Fruit fly (Drosophila melanogaster) whole organism, embryonic: ENCODE data around the gene Rbcn-3B.

Experiments
- B-H2 ChIP-seq: fragments of 200-800 bp; sonication (Bioruptor generic); optimal IDR thresholded peaks from 2 replicates; lab custom pipeline; 2018; ENCODE audit warnings: missing biosample characterization, mild to moderate bottlenecking, missing genetic modification characterization
- CG12104 ChIP-seq: fragments of 200-800 bp; sonication (Bioruptor generic); optimal IDR thresholded peaks from 3 replicates; lab custom pipeline; 2016; ENCODE audit warnings: missing biosample characterization, missing genetic modification characterization
- CG12391 ChIP-seq: fragments of 200-800 bp; sonication (Bioruptor generic); optimal IDR thresholded peaks from 3 replicates; lab custom pipeline; 2018; ENCODE audit warnings: missing biosample characterization, mild to moderate bottlenecking, missing genetic modification characterization, moderate library complexity
- CG12769 ChIP-seq: fragments of 200-800 bp; sonication (Bioruptor generic); optimal IDR thresholded peaks from 2 replicates; lab custom pipeline; 2019; ENCODE audit warnings: missing biosample characterization, mild to moderate bottlenecking, missing genetic modification characterization, moderate library complexity
- CG12942 ChIP-seq: fragments of 200-800 bp; sonication (Bioruptor generic); optimal IDR thresholded peaks from 3 replicates; lab custom pipeline; 2016; ENCODE audit warnings: missing biosample characterization, missing genetic modification characterization
- CG14710 ChIP-seq: fragments of 200-800 bp; sonication (Bioruptor generic); optimal IDR thresholded peaks from 3 replicates; lab custom pipeline; 2019; ENCODE audit warnings: missing biosample characterization, mild to moderate bottlenecking, missing genetic modification characterization, moderate library complexity
- CG15073 ChIP-seq: fragments of 200-800 bp; sonication (Bioruptor generic); optimal IDR thresholded peaks from 2 replicates; lab custom pipeline; 2016; ENCODE audit warnings: missing biosample characterization, missing genetic modification characterization
- CG15601 ChIP-seq: fragments of 200-800 bp; sonication (Bioruptor generic); optimal IDR thresholded peaks from 3 replicates; lab custom pipeline; 2019; ENCODE audit warnings: missing biosample characterization, mild to moderate bottlenecking, missing genetic modification characterization, moderate library complexity
- CG1603 ChIP-seq: fragments of 200-800 bp; sonication (Bioruptor generic); optimal IDR thresholded peaks from 2 replicates; lab custom pipeline; 2019; ENCODE audit warnings: missing biosample characterization, mild to moderate bottlenecking, missing genetic modification characterization, moderate library complexity
- CG16779 ChIP-seq: fragments of 200-800 bp; sonication (Bioruptor generic); IDR thresholded peaks from 2 replicates; pipeline ENCODE4 v1.3.6; 2022; ENCODE audit warnings: missing biosample characterization, missing genetic modification characterization
- CG17186 ChIP-seq: fragments of 200-800 bp; sonication (Bioruptor generic); optimal IDR thresholded peaks from 3 replicates; lab custom pipeline; 2017; ENCODE audit warnings: missing biosample characterization, missing genetic modification reagents, missing genetic modification characterization
- CG18262 ChIP-seq: fragments of 200-800 bp; optimal IDR thresholded peaks from 3 replicates; lab custom pipeline; 2019; ENCODE audit warnings: missing biosample characterization, mild to moderate bottlenecking, missing genetic modification characterization, moderate library complexity
- CG18476 ChIP-seq: fragments of 200-800 bp; sonication (Bioruptor generic); optimal IDR thresholded peaks from 2 replicates; lab custom pipeline; 2016; ENCODE audit warnings: missing biosample characterization, mild to moderate bottlenecking, missing genetic modification characterization
- CG30403 ChIP-seq: fragments of 200-800 bp; sonication (Bioruptor generic); optimal IDR thresholded peaks from 3 replicates; lab custom pipeline; 2016; ENCODE audit warnings: missing biosample characterization, missing genetic modification characterization
- CG3163 ChIP-seq: fragments of 200-800 bp; sonication (Bioruptor generic); optimal IDR thresholded peaks from 3 replicates; lab custom pipeline; 2016; ENCODE audit warnings: missing biosample characterization, missing genetic modification characterization
- CG43689 ChIP-seq: fragments of 200-800 bp; sonication (Bioruptor generic); IDR thresholded peaks from 2 replicates; pipeline ENCODE4 v1.3.6; 2022; ENCODE audit warnings: missing biosample characterization, missing genetic modification characterization
- E2f2 ChIP-seq: fragments of 200-800 bp; sonication (Bioruptor generic); IDR thresholded peaks from 2 replicates; pipeline ENCODE4 v1.3.6; 2022; ENCODE audit warnings: missing biosample characterization, missing genetic modification characterization
- GATAe ChIP-seq: fragments of 200-800 bp; sonication (Bioruptor generic); conservative IDR thresholded peaks from 2 replicates; pipeline ENCODE4 v1.3.6; 2022; ENCODE audit warnings: missing biosample characterization, missing genetic modification characterization
- Hmr ChIP-seq: fragments of 200-800 bp; sonication (Bioruptor generic); optimal IDR thresholded peaks from 3 replicates; lab custom pipeline; 2017; ENCODE audit warnings: mild to moderate bottlenecking, missing biosample characterization, missing genetic modification reagents, missing genetic modification characterization
- Hr3 ChIP-seq: fragments of 200-800 bp; sonication (Bioruptor generic); optimal IDR thresholded peaks from 3 replicates; lab custom pipeline; 2016; ENCODE audit warnings: missing biosample characterization, missing genetic modification characterization
- Hsf ChIP-seq: fragments of 200-800 bp; sonication (Bioruptor generic); optimal IDR thresholded peaks from 3 replicates; lab custom pipeline; 2016; ENCODE audit warnings: missing biosample characterization, missing genetic modification characterization
- MTF-1 ChIP-seq: fragments of 200-800 bp; sonication (Bioruptor generic); optimal IDR thresholded peaks from 2 replicates; lab custom pipeline; 2018; ENCODE audit warnings: missing biosample characterization, mild to moderate bottlenecking, missing genetic modification characterization, borderline replicate concordance
- Mad ChIP-seq: fragments of 200-800 bp; sonication (Bioruptor generic); optimal IDR thresholded peaks from 2 replicates; lab custom pipeline; 2016; ENCODE audit warnings: missing biosample characterization, missing genetic modification characterization
- Nf-YC ChIP-seq: fragments of 200-800 bp; optimal IDR thresholded peaks from 3 replicates; lab custom pipeline; 2019; ENCODE audit warnings: missing biosample characterization, mild to moderate bottlenecking, missing genetic modification characterization, moderate library complexity
- NfI ChIP-seq: fragments of 200-800 bp; sonication (Bioruptor generic); optimal IDR thresholded peaks from 3 replicates; lab custom pipeline; 2018; ENCODE audit warnings: missing biosample characterization, mild to moderate bottlenecking, missing genetic modification characterization, moderate library complexity
- Sox102F ChIP-seq: fragments of 200-800 bp; sonication (Bioruptor generic); optimal IDR thresholded peaks from 2 replicates; lab custom pipeline; 2018; ENCODE audit warnings: missing biosample characterization, mild to moderate bottlenecking, missing genetic modification characterization, moderate library complexity
- Xbp1 ChIP-seq: fragments of 200-800 bp; sonication (Bioruptor generic); optimal IDR thresholded peaks from 3 replicates; lab custom pipeline; 2016; ENCODE audit warnings: missing biosample characterization, mild to moderate bottlenecking, missing genetic modification characterization
- Xrp1 ChIP-seq: fragments of 200-800 bp; sonication (Bioruptor generic); IDR thresholded peaks from 2 replicates; pipeline ENCODE4 v1.3.6; 2022; ENCODE audit warnings: missing biosample characterization, missing genetic modification characterization
- ab ChIP-seq: fragments of 200-800 bp; sonication (Bioruptor generic); optimal IDR thresholded peaks from 2 replicates; lab custom pipeline; 2016; ENCODE audit warnings: missing biosample characterization, missing genetic modification characterization
- abd-A ChIP-seq: fragments of 200-800 bp; sonication (Bioruptor generic); optimal IDR thresholded peaks from 3 replicates; lab custom pipeline; 2019; ENCODE audit warnings: missing biosample characterization, mild to moderate bottlenecking, missing genetic modification characterization, moderate library complexity
- ci ChIP-seq: fragments of 200-800 bp; sonication (Bioruptor generic); IDR thresholded peaks from 3 replicates; pipeline ENCODE4 v1.3.6; 2022; ENCODE audit warnings: missing biosample characterization, missing genetic modification characterization
- crol ChIP-seq: fragments of 200-800 bp; sonication (Bioruptor generic); IDR thresholded peaks from 2 replicates; pipeline ENCODE4 v1.3.6; 2022; ENCODE audit warnings: missing biosample characterization, missing genetic modification characterization
- dysf ChIP-seq: fragments of 200-800 bp; sonication (Bioruptor generic); IDR thresholded peaks from 3 replicates; pipeline ENCODE4 v1.3.6; 2022; ENCODE audit warnings: missing biosample characterization, missing genetic modification characterization
- fd64A ChIP-seq: fragments of 200-800 bp; sonication (Bioruptor generic); optimal IDR thresholded peaks from 3 replicates; lab custom pipeline; 2018; ENCODE audit warnings: missing biosample characterization, mild to moderate bottlenecking, missing genetic modification characterization
- grau ChIP-seq: fragments of 200-800 bp; optimal IDR thresholded peaks from 3 replicates; lab custom pipeline; 2019; ENCODE audit warnings: missing biosample characterization, mild to moderate bottlenecking, missing genetic modification characterization, moderate library complexity
- gt ChIP-seq: fragments of 200-800 bp; sonication (Bioruptor generic); IDR thresholded peaks from 2 replicates; pipeline ENCODE4 v1.3.6; 2022; ENCODE audit warnings: missing biosample characterization, missing genetic modification characterization
- hth ChIP-seq: fragments of >200 bp; optimal IDR thresholded peaks from 2 replicates; lab custom pipeline; 2017; ENCODE audit warnings: inconsistent platforms
- jigr1 ChIP-seq: fragments of 200-800 bp; sonication (Bioruptor generic); IDR thresholded peaks from 3 replicates; pipeline ENCODE4 v1.3.6; 2022; ENCODE audit warnings: missing biosample characterization, missing genetic modification characterization
- ken ChIP-seq: fragments of 200-800 bp; sonication (Bioruptor generic); IDR thresholded peaks from 3 replicates; pipeline ENCODE4 v1.3.6; 2022; ENCODE audit warnings: missing biosample characterization, missing genetic modification characterization
- lab ChIP-seq: fragments of 200-800 bp; sonication (Bioruptor generic); optimal IDR thresholded peaks from 3 replicates; lab custom pipeline; 2017; ENCODE audit warnings: missing biosample characterization, missing genetic modification characterization, mild to moderate bottlenecking, moderate library complexity, missing genetic modification reagents
- lbe ChIP-seq: fragments of 200-800 bp; sonication (Bioruptor generic); optimal IDR thresholded peaks from 2 replicates; lab custom pipeline; 2016; ENCODE audit warnings: missing biosample characterization, mild to moderate bottlenecking, missing genetic modification characterization
- lilli ChIP-seq: fragments of 200-800 bp; sonication (Bioruptor generic); optimal IDR thresholded peaks from 3 replicates; lab custom pipeline; 2016; ENCODE audit warnings: missing biosample characterization, missing genetic modification characterization
- lov ChIP-seq, 2 experiments: fragments of 200-800 bp in 1 of 2; fragments of >200 bp in 1 of 2; sonication (Bioruptor generic) in 1 of 2; IDR thresholded peaks in 1 of 2; optimal IDR thresholded peaks in 1 of 2; 2 replicates in 1 of 2; 3 replicates in 1 of 2; pipeline versions ENCODE4 v1.3.6 to Lab custom; 2017 to 2022; ENCODE audit warnings: missing biosample characterization in 1 of 2, missing genetic modification characterization in 1 of 2
- trem ChIP-seq: fragments of 200-800 bp; optimal IDR thresholded peaks from 3 replicates; lab custom pipeline; 2019; ENCODE audit warnings: missing biosample characterization, mild to moderate bottlenecking, missing genetic modification characterization, moderate library complexity
- ttk ChIP-seq: fragments of 200-800 bp; sonication (Bioruptor generic); IDR thresholded peaks from 2 replicates; pipeline ENCODE4 v2.1.2; 2022; ENCODE audit warnings: missing biosample characterization, missing genetic modification characterization
- twi ChIP-seq: fragments of 200-800 bp; optimal IDR thresholded peaks from 2 replicates; lab custom pipeline; 2019; ENCODE audit warnings: missing biosample characterization, mild to moderate bottlenecking, missing genetic modification characterization, moderate library complexity
- unc-4 ChIP-seq: fragments of 200-800 bp; sonication (Bioruptor generic); IDR thresholded peaks from 2 replicates; pipeline ENCODE4 v1.3.6; 2022; ENCODE audit warnings: missing biosample characterization, missing genetic modification characterization; ENCODE audit not compliant: partially characterized antibody
- usp ChIP-seq: fragments of >200 bp; optimal IDR thresholded peaks from 2 replicates; lab custom pipeline; 2017; ENCODE audit warnings: missing biosample characterization, missing genetic modification characterization
- wdn ChIP-seq: fragments of 200-800 bp; sonication (Bioruptor generic); IDR thresholded peaks from 2 replicates; pipeline ENCODE4 v1.3.6; 2022; ENCODE audit warnings: missing biosample characterization, missing genetic modification characterization

Gene Rbcn-3B

dm6 chrX:1951391-1952066 is 42.8 kb downstream of the Rbcn-3B start (continued):
- TF ChIP-seq GATAe (GFP tag; lab: Robert Waterston, UW), result peak; percentile 45; the same call in 1 of the 2 replicates
- peak; percentile 96 for TF ChIP-seq CG12391
- TF ChIP-seq unc-4 (GFP tag; lab: Robert Waterston, UW), result no peak
- TF ChIP-seq Xrp1, result peak; percentile 98
- TF ChIP-seq CG18476, result peak; percentile 89
- TF ChIP-seq CG30403 (GFP tag; lab: Kevin White, UChicago), result peak; percentile 95
- TF ChIP-seq Hmr (GFP tag; lab: Kevin White, UChicago), result peak; percentile 97
- peak; percentile 82 for TF ChIP-seq CG43689 (GFP tag; lab: Robert Waterston, UW)
- peak; percentile 76 for TF ChIP-seq twi
- TF ChIP-seq usp (GFP tag; lab: Kevin White, UChicago), result peak; percentile 9
- TF ChIP-seq Mad (GFP tag; lab: Kevin White, UChicago), result peak; percentile 93
- TF ChIP-seq CG3163, result peak; percentile 99
- peak; percentile 89 for TF ChIP-seq wdn

- peak; percentile 39; the same call in 1 of the 2 replicates for TF ChIP-seq gt (GFP tag; lab: Robert Waterston, UW)
- TF ChIP-seq CG14710 (tag; lab: Kevin White, UChicago), result peak; percentile 52
- TF ChIP-seq abd-A (tag; lab: Kevin White, UChicago), result peak; percentile 28
- TF ChIP-seq ci (GFP tag; lab: Robert Waterston, UW), result peak; percentile 79
- TF ChIP-seq hth (lab: Kevin White, UChicago), result no peak
- TF ChIP-seq CG16779 (GFP tag; lab: Robert Waterston, UW), result 0 out of 2 replicates have a peak, but pooled peaks have one; percentile 56
- TF ChIP-seq ab (GFP tag; lab: Kevin White, UChicago), result peak; percentile 18
- peak; percentile 86 for TF ChIP-seq ken
- peak; percentile 78 for TF ChIP-seq dysf
- no peak for TF ChIP-seq CG18262 (tag; lab: Kevin White, UChicago)
- TF ChIP-seq E2f2, result 0 out of 2 replicates have a peak, but pooled peaks have one; percentile 12
- TF ChIP-seq CG17186 (GFP tag; lab: Kevin White, UChicago), result no peak
- peak; percentile 35 for TF ChIP-seq Sox102F (GFP tag; lab: Kevin White, UChicago)
- peak; percentile 43 for TF ChIP-seq MTF-1
- TF ChIP-seq CG12104 (GFP tag; lab: Kevin White, UChicago), result no peak
- TF ChIP-seq Hsf, result peak; percentile 78
- TF ChIP-seq fd64A (GFP tag; lab: Kevin White, UChicago), result no peak
- peak; percentile 34 for TF ChIP-seq Nf-YC (tag; lab: Kevin White, UChicago)
- TF ChIP-seq jigr1, result peak; percentile 44; the same call in 1 of the 3 replicates
- TF ChIP-seq lilli, result peak; percentile 64
- TF ChIP-seq grau, result peak; percentile 54
- peak; percentile 72 for TF ChIP-seq CG1603 (tag; lab: Kevin White, UChicago)
- TF ChIP-seq B-H2 (GFP tag; lab: Kevin White, UChicago), result peak; percentile 26
- no peak for TF ChIP-seq lov (optimal IDR thresholded peaks at IDR 0.05; lab: Kevin White, UChicago)
- TF ChIP-seq lov (GFP tag; IDR thresholded peaks at IDR 0.05; lab: Robert Waterston, UW), result no peak
- TF ChIP-seq NfI (GFP tag; lab: Kevin White, UChicago), result peak; percentile 49
- peak; percentile 56 for TF ChIP-seq CG12942 (GFP tag; lab: Kevin White, UChicago)
- TF ChIP-seq crol (GFP tag; lab: Robert Waterston, UW), result peak; percentile 57
- no peak for TF ChIP-seq lbe (GFP tag; lab: Kevin White, UChicago)
- TF ChIP-seq CG30403 (GFP tag; lab: Kevin White, UChicago), result peak; percentile 76
- TF ChIP-seq CG15073 (GFP tag; lab: Kevin White, UChicago), result no peak
- peak; percentile 85 for TF ChIP-seq Xbp1 (GFP tag; lab: Kevin White, UChicago)
- TF ChIP-seq Hr3 (GFP tag; lab: Kevin White, UChicago), result peak; percentile 70
- TF ChIP-seq lab, result peak; percentile 29
- peak; percentile 3 for TF ChIP-seq CG15601 (tag; lab: Kevin White, UChicago)
- TF ChIP-seq ttk (GFP tag; lab: Robert Waterston, UW), result peak; percentile 71
- TF ChIP-seq CG12769, result peak; percentile 68
- peak; percentile 59 for TF ChIP-seq trem (tag; lab: Kevin White, UChicago)
Observed at dm6 chrX:1952898-1953297, 44.2 kb downstream of the Rbcn-3B start.
